Worm (Caenorhabditis elegans) whole organism, L1 larva: ENCODE data around the gene F10G2.1.

ENCODE experiments used
- C16A3.4 ChIP-seq: fragments of 150-350 bp; optimal IDR thresholded peaks from 2 replicates; lab custom pipeline; 2014; ENCODE audit warnings: missing biosample characterization, missing genetic modification characterization
- dsc-1 ChIP-seq: sonication (generic microtip); optimal IDR thresholded peaks from 2 replicates; lab custom pipeline; 2016; ENCODE audit warnings: mild to moderate bottlenecking, missing genetic modification characterization, missing compliant biosample characterization
- fkh-8 ChIP-seq: sonication (generic microtip); optimal IDR thresholded peaks from 2 replicates; lab custom pipeline; 2016; ENCODE audit warnings: mild to moderate bottlenecking, missing genetic modification characterization, missing compliant biosample characterization
- mab-9 ChIP-seq: fragments of 200-800 bp; sonication (Bioruptor generic); IDR thresholded peaks from 2 replicates; pipeline ENCODE4 v1.3.6; 2022; ENCODE audit warnings: missing genetic modification reagents, missing genetic modification characterization, missing compliant biosample characterization
- nhr-19 ChIP-seq: fragments of 200-800 bp; sonication (Bioruptor generic); conservative IDR thresholded peaks from 2 replicates; pipeline ENCODE4 v1.3.6; 2022; ENCODE audit warnings: missing genetic modification characterization, missing compliant biosample characterization
- pqm-1 ChIP-seq: sonication (generic microtip); optimal IDR thresholded peaks from 3 replicates; lab custom pipeline; 2017; ENCODE audit warnings: missing biosample characterization, missing genetic modification characterization
- rnt-1 ChIP-seq: sonication (generic microtip); optimal IDR thresholded peaks from 2 replicates; lab custom pipeline; 2016; ENCODE audit warnings: mild to moderate bottlenecking, missing genetic modification characterization, moderate library complexity, missing compliant biosample characterization
- sox-4 ChIP-seq: sonication (generic microtip); optimal IDR thresholded peaks from 2 replicates; lab custom pipeline; 2016; ENCODE audit warnings: missing genetic modification characterization, missing compliant biosample characterization

DNA sequence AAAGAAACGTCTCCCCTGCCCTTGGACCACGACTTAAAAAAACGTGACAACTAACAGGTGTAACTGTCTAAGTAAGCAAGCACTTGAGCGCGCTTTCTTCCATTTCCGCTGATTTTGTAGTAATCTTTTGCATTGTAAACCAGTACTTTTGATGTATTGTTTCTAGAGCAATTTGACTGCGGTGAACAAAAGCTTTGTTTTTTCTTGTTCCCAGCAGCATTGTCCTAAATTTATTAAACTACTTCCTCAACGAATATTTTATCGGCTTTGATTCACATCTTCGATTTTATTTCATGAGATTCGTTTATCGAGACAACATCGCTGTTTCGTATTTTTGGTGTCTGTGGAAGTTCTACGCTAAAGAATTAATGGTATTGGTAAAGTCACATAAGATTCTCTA, 43.7 kb upstream of the F10G2.1 start, which contains the start of gene C13A2.1:
- TF ChIP-seq mab-9 (no peak), C16A3.4 (tag; lab: Kevin White, UChicago) (no peak), pqm-1 (no peak), dsc-1 (tag; lab: Kevin White, UChicago) (no peak), sox-4 (tag; lab: Kevin White, UChicago) (no peak), fkh-8 (tag; lab: Kevin White, UChicago) (no peak), nhr-19 (GFP tag; lab: Robert Waterston, UW) (no peak), rnt-1 (tag; lab: Kevin White, UChicago) (no peak)
